Fruit fly (Drosophila melanogaster): ENCODE data around the gene mthl10.

The mthl10 gene

dm6 chr3L:339072-339471 lies 3.6 kb downstream of the mthl10 start (continued):
- TF ChIP-seq hb (GFP tag; IDR thresholded peaks at IDR 0.05; ENCODE audit: partially characterized antibody), result no peak
- TF ChIP-seq Sin3A (optimal IDR thresholded peaks at IDR 0.05), result no peak
- TF ChIP-seq CG11093 (GFP tag; IDR thresholded peaks at IDR 0.05), result no peak
- 0 out of 2 replicates have a peak, but pooled peaks have one; percentile 12 for TF ChIP-seq CG13287 (GFP tag; IDR thresholded peaks at IDR 0.05; ENCODE audit: partially characterized antibody)
- TF ChIP-seq CG13296 (GFP tag; optimal IDR thresholded peaks at IDR 0.05), result no peak
- TF ChIP-seq CG17829 (tag; optimal IDR thresholded peaks at IDR 0.05), result peak; percentile 4
- no peak for TF ChIP-seq zfh1 (GFP tag; IDR thresholded peaks at IDR 0.05)
- TF ChIP-seq CG4820 (GFP tag; optimal IDR thresholded peaks at IDR 0.05), result no peak
- no peak for TF ChIP-seq CkIIα-i1 (GFP tag; IDR thresholded peaks at IDR 0.05)
- TF ChIP-seq Dref (GFP tag; IDR thresholded peaks at IDR 0.05), result no peak
- TF ChIP-seq repo (GFP tag; optimal IDR thresholded peaks at IDR 0.05), result no peak
- no peak for TF ChIP-seq CG34422 (GFP tag; IDR thresholded peaks at IDR 0.05)
- TF ChIP-seq CG2120 (GFP tag; optimal IDR thresholded peaks at IDR 0.05), result peak; percentile 38
- no peak for TF ChIP-seq fd3F (GFP tag; optimal IDR thresholded peaks at IDR 0.05)
- TF ChIP-seq CG8290 (GFP tag; optimal IDR thresholded peaks at IDR 0.05), result no peak
- TF ChIP-seq CG8290 (tag; optimal IDR thresholded peaks at IDR 0.05), result peak in 1 of 2 experiments; percentile 66
- peak; percentile 6 for TF ChIP-seq Meics (GFP tag; optimal IDR thresholded peaks at IDR 0.05)
- TF ChIP-seq schlank (tag; optimal IDR thresholded peaks at IDR 0.05), result no peak
- peak; percentile 41; the same call in 2 of the 3 replicates for TF ChIP-seq row (GFP tag; IDR thresholded peaks at IDR 0.05)
- TF ChIP-seq grn (GFP tag; optimal IDR thresholded peaks at IDR 0.05), result no peak
- TF ChIP-seq inv (GFP tag; IDR thresholded peaks at IDR 0.05; ENCODE audit: partially characterized antibody), result no peak
- no peak for TF ChIP-seq stwl (tag; optimal IDR thresholded peaks at IDR 0.05)
- TF ChIP-seq Side (GFP tag; optimal IDR thresholded peaks at IDR 0.05), result no peak
- no peak for TF ChIP-seq kni (GFP tag; optimal IDR thresholded peaks at IDR 0.05)
- 0 out of 3 replicates have a peak, but pooled peaks have one; percentile 7 for TF ChIP-seq CG2199 (GFP tag; IDR thresholded peaks at IDR 0.05)
- TF ChIP-seq her (GFP tag; optimal IDR thresholded peaks at IDR 0.05), result no peak
- no peak for TF ChIP-seq Spps (tag; optimal IDR thresholded peaks at IDR 0.05)
- TF ChIP-seq CG17568 (GFP tag; optimal IDR thresholded peaks at IDR 0.05), result no peak
- TF ChIP-seq CG9797 (GFP tag; optimal IDR thresholded peaks at IDR 0.05), result no peak
- TF ChIP-seq otp (GFP tag; IDR thresholded peaks at IDR 0.05), result no peak
- TF ChIP-seq CG14710 (tag; optimal IDR thresholded peaks at IDR 0.05), result no peak
- TF ChIP-seq CG7839 (tag; optimal IDR thresholded peaks at IDR 0.05), result no peak
- peak; percentile 4 for TF ChIP-seq Deaf1 (tag; optimal IDR thresholded peaks at IDR 0.05)
- no peak for TF ChIP-seq CG4617 (GFP tag; optimal IDR thresholded peaks at IDR 0.05; ENCODE audit: borderline replicate concordance)
- no peak for TF ChIP-seq CG8089 (GFP tag; optimal IDR thresholded peaks at IDR 0.05)
- peak; percentile 29 for TF ChIP-seq Nf-YC (tag; optimal IDR thresholded peaks at IDR 0.05)
- TF ChIP-seq CG32532 (GFP tag; IDR thresholded peaks at IDR 0.05), result peak; percentile 26; the same call in 1 of the 2 replicates
- 0 out of 4 replicates have a peak, but pooled peaks have one; percentile 18 for TF ChIP-seq chinmo (GFP tag; IDR thresholded peaks at IDR 0.05; ENCODE audit: partially characterized antibody)
- no peak for TF ChIP-seq CG31388 (GFP tag; optimal IDR thresholded peaks at IDR 0.05)
- TF ChIP-seq amos (GFP tag; IDR thresholded peaks at IDR 0.05; ENCODE audit: partially characterized antibody), result no peak
- peak; percentile 21 for TF ChIP-seq B-H2 (GFP tag; optimal IDR thresholded peaks at IDR 0.05)
- no peak for TF ChIP-seq vvl (GFP tag; IDR thresholded peaks at IDR 0.05)
- TF ChIP-seq CG15514 (GFP tag; optimal IDR thresholded peaks at IDR 0.05), result peak; percentile 34
- no peak for TF ChIP-seq maf-S (GFP tag; optimal IDR thresholded peaks at IDR 0.05)
- TF ChIP-seq CG2202 (tag; optimal IDR thresholded peaks at IDR 0.05), result no peak
- TF ChIP-seq Myb (GFP tag; optimal IDR thresholded peaks at IDR 0.05), result no peak
- TF ChIP-seq fu2 (GFP tag; optimal IDR thresholded peaks at IDR 0.05), result no peak
- TF ChIP-seq Dbx (GFP tag; IDR thresholded peaks at IDR 0.05), result peak; percentile 48; the same call in 1 of the 3 replicates
- no peak for TF ChIP-seq nmo (GFP tag; optimal IDR thresholded peaks at IDR 0.05)
- no peak for TF ChIP-seq HmgD (GFP tag; optimal IDR thresholded peaks at IDR 0.05)
- TF ChIP-seq Hr3 (GFP tag; optimal IDR thresholded peaks at IDR 0.05), result no peak
- peak; percentile 65 for TF ChIP-seq CG13894 (tag; optimal IDR thresholded peaks at IDR 0.05)
